Worm (Caenorhabditis elegans): Measurements from ENCODE around the gene ZK867.2.

ZK867.2 gene

ce11 chrX:7211405-7211804, 4.9 kb downstream of the ZK867.2 start, which contains the start of gene spp-22:
Gene spp-22, plus strand, starts transcription at chrX:7211705.
- TF ChIP-seq arid-1 (GFP tag; conservative IDR thresholded peaks at IDR 0.05) (no peak), aly-2 (tag; optimal IDR thresholded peaks at IDR 0.05) (no peak), unc-39 (tag; optimal IDR thresholded peaks at IDR 0.05) (no peak), hlh-11 (tag; optimal IDR thresholded peaks at IDR 0.05) (no peak), ZK337.2 (GFP tag; IDR thresholded peaks at IDR 0.05) (no peak), zfp-2 (tag; optimal IDR thresholded peaks at IDR 0.05) (no peak), jun-1 (tag; optimal IDR thresholded peaks at IDR 0.05) (no peak), nhr-77 (tag; optimal IDR thresholded peaks at IDR 0.05) (no peak), zip-11 (GFP tag; IDR thresholded peaks at IDR 0.05) (no peak), pha-4 (GFP tag; IDR thresholded peaks at IDR 0.05) (no peak), pha-4 (tag; optimal IDR thresholded peaks at IDR 0.05) (no peak), nhr-42 (GFP tag; IDR thresholded peaks at IDR 0.05) (no peak), pqm-1 (tag; optimal IDR thresholded peaks at IDR 0.05) (no peak), spr-3 (GFP tag; optimal IDR thresholded peaks at IDR 0.05) (no peak), zfp-3 (GFP tag; conservative IDR thresholded peaks at IDR 0.05) (no peak), ceh-32 (tag; optimal IDR thresholded peaks at IDR 0.05; ENCODE audit: poor library complexity) (no peak), ceh-20 (GFP tag; IDR thresholded peaks at IDR 0.05) (no peak), nhr-11 (tag; optimal IDR thresholded peaks at IDR 0.05) (no peak), unc-130 (GFP tag; optimal IDR thresholded peaks at IDR 0.05) (no peak), Y48G9A.11 (GFP tag; IDR thresholded peaks at IDR 0.05) (no peak)

- TF ChIP-seq zfp-3 (GFP tag; conservative IDR thresholded peaks at IDR 0.05) (no peak), ceh-44 (GFP tag; IDR thresholded peaks at IDR 0.05) (no peak), lin-13 (GFP tag; optimal IDR thresholded peaks at IDR 0.05) (no peak), ama-1 (optimal IDR thresholded peaks at IDR 0.05) (no peak), egl-43 (GFP tag; IDR thresholded peaks at IDR 0.05) (peak; percentile 45; the same call in 1 of the 2 replicates), nhr-102 (tag; optimal IDR thresholded peaks at IDR 0.05) (no peak), unc-39 (tag; optimal IDR thresholded peaks at IDR 0.05) (no peak), dmd-6 (GFP tag; IDR thresholded peaks at IDR 0.05) (no peak), ctbp-1 (GFP tag; IDR thresholded peaks at IDR 0.05) (0 out of 2 replicates have a peak, but pooled peaks have one; percentile 23), F10B5.3 (tag; optimal IDR thresholded peaks at IDR 0.05) (no peak), F37D6.2 (tag; optimal IDR thresholded peaks at IDR 0.05) (peak; percentile 29), set-16 (GFP tag; IDR thresholded peaks at IDR 0.05) (peak; percentile 95), aha-1 (tag) (peak; percentile 92), lin-39 (tag; optimal IDR thresholded peaks at IDR 0.05) (no peak), lim-7 (GFP tag; IDR thresholded peaks at IDR 0.05) (0 out of 2 replicates have a peak, but pooled peaks have one; percentile 21), unc-130 (GFP tag; optimal IDR thresholded peaks at IDR 0.05) (no peak), rbr-2 (tag; optimal IDR thresholded peaks at IDR 0.05) (peak; percentile 5), lin-29 (GFP tag; IDR thresholded peaks at IDR 0.05) (no peak), skn-1 (tag; optimal IDR thresholded peaks at IDR 0.05) (no peak), nhr-48 (tag; optimal IDR thresholded peaks at IDR 0.05) (no peak), madf-9 (GFP tag; conservative IDR thresholded peaks at IDR 0.05) (no peak), nhr-237 (tag; optimal IDR thresholded peaks at IDR 0.05) (no peak), hlh-30 (tag; optimal IDR thresholded peaks at IDR 0.05; ENCODE audit: insufficient read depth) (peak; percentile 19)
Measured at ce11 chrX:7217704-7218479, 11.4 kb downstream of the ZK867.2 start, which contains the start of gene syd-9. Gene syd-9, plus strand, starts transcription at chrX:7218097.
